Fruit fly (Drosophila melanogaster) whole organism, pupa: ENCODE results near the gene CG9391.

Source experiments
- CG12605 ChIP-seq: fragments of 200-800 bp; sonication (Bioruptor generic); IDR thresholded peaks from 2 replicates; pipeline ENCODE4 v1.3.6; 2022; ENCODE audit warnings: missing biosample characterization, missing genetic modification characterization
- CG13204 ChIP-seq: fragments of 200-800 bp; sonication (Bioruptor generic); optimal IDR thresholded peaks from 2 replicates; lab custom pipeline; 2018; ENCODE audit warnings: missing biosample characterization, mild to moderate bottlenecking, missing genetic modification characterization, moderate library complexity
- CG17806 ChIP-seq: fragments of 200-800 bp; sonication (Bioruptor generic); optimal IDR thresholded peaks from 2 replicates; lab custom pipeline; 2018; ENCODE audit warnings: missing biosample characterization, mild to moderate bottlenecking, missing genetic modification characterization, moderate library complexity
- CG8159 ChIP-seq: fragments of 200-800 bp; sonication (Bioruptor generic); optimal IDR thresholded peaks from 3 replicates; lab custom pipeline; 2018; ENCODE audit warnings: missing biosample characterization, mild to moderate bottlenecking, missing genetic modification characterization, moderate library complexity
- CG8301 ChIP-seq: fragments of 200-800 bp; sonication (Bioruptor generic); optimal IDR thresholded peaks from 2 replicates; lab custom pipeline; 2018; ENCODE audit warnings: missing biosample characterization, mild to moderate bottlenecking, missing genetic modification characterization
- Pif1B ChIP-seq: fragments of 200-800 bp; sonication (Bioruptor generic); optimal IDR thresholded peaks from 3 replicates; lab custom pipeline; 2016; ENCODE audit warnings: missing biosample characterization, missing genetic modification characterization
- rn ChIP-seq: fragments of 200-800 bp; sonication (Bioruptor generic); IDR thresholded peaks from 2 replicates; pipeline ENCODE4 v1.3.6; 2022; ENCODE audit warnings: missing biosample characterization, missing genetic modification characterization

dm6 chr3L:21270480-21270879, 2.3 kb upstream of the CG9391 start, which contains the start of gene CG9389:
- no peak for TF ChIP-seq CG8301
- no peak for TF ChIP-seq CG8159 (tag; lab: Kevin White, UChicago)
- no peak for TF ChIP-seq rn (GFP tag; lab: Robert Waterston, UW)
- TF ChIP-seq CG12605, result no peak
- no peak for TF ChIP-seq Pif1B (GFP tag; lab: Kevin White, UChicago)
- no peak for TF ChIP-seq CG13204
- no peak for TF ChIP-seq CG17806 (tag; lab: Kevin White, UChicago)
